Worm (Caenorhabditis elegans) whole organism, mixed stage, embryonic: ENCODE results near the gene Y69E1A.5.

Experiments used
- blmp-1 ChIP-seq: fragments of 150-350 bp; optimal IDR thresholded peaks from 2 replicates; lab custom pipeline; 2014; ENCODE audit warnings: missing biosample characterization, missing genetic modification characterization
- ceh-83 ChIP-seq: fragments of 200-800 bp; sonication (Bioruptor generic); optimal IDR thresholded peaks from 2 replicates; lab custom pipeline; 2018; ENCODE audit warnings: mild to moderate bottlenecking, missing genetic modification characterization, missing compliant biosample characterization
- elt-3 ChIP-seq: fragments of 150-350 bp; optimal IDR thresholded peaks from 2 replicates; lab custom pipeline; 2014; ENCODE audit warnings: missing biosample characterization, missing genetic modification characterization
- flh-1 ChIP-seq: fragments of 200-800 bp; sonication (Bioruptor generic); optimal IDR thresholded peaks from 2 replicates; lab custom pipeline; 2018; ENCODE audit warnings: mild to moderate bottlenecking, missing genetic modification characterization, moderate library complexity, missing compliant biosample characterization
- hlh-1 ChIP-seq: fragments of 150-350 bp; optimal IDR thresholded peaks from 2 replicates; lab custom pipeline; 2014; ENCODE audit warnings: missing biosample characterization, missing genetic modification reagents, missing genetic modification characterization
- lin-13 ChIP-seq: fragments of 150-350 bp; optimal IDR thresholded peaks from 2 replicates; lab custom pipeline; 2014; ENCODE audit warnings: missing biosample characterization, missing genetic modification characterization
- nhr-76 ChIP-seq: sonication (generic microtip); optimal IDR thresholded peaks from 2 replicates; lab custom pipeline; 2017; ENCODE audit warnings: missing biosample characterization, missing genetic modification characterization
- pha-4 ChIP-seq: fragments of 150-350 bp; optimal IDR thresholded peaks from 2 replicates; lab custom pipeline; 2018; ENCODE audit warnings: missing biosample characterization, missing genetic modification reagents, missing genetic modification characterization
- snpc-4 ChIP-seq: fragments of 150-350 bp; optimal IDR thresholded peaks from 2 replicates; lab custom pipeline; 2014; ENCODE audit warnings: missing biosample characterization, missing genetic modification characterization
- sptf-1 ChIP-seq: sonication (generic microtip); optimal IDR thresholded peaks from 2 replicates; lab custom pipeline; 2017; ENCODE audit warnings: mild to moderate bottlenecking, missing genetic modification characterization, moderate library complexity, missing compliant biosample characterization
- unc-39 ChIP-seq: fragments of 150-350 bp; optimal IDR thresholded peaks from 2 replicates; lab custom pipeline; 2014; ENCODE audit warnings: missing biosample characterization, missing genetic modification characterization
- unc-62 ChIP-seq: fragments of 150-350 bp; optimal IDR thresholded peaks from 2 replicates; lab custom pipeline; 2014; ENCODE audit warnings: missing biosample characterization, missing genetic modification reagents, missing genetic modification characterization

- TF ChIP-seq sptf-1 (tag; lab: Kevin White, UChicago) (no peak), unc-62 (GFP tag; lab: Kevin White, UChicago) (no peak), flh-1 (no peak), elt-3 (tag; lab: Kevin White, UChicago) (no peak), blmp-1 (no peak), unc-39 (tag; lab: Kevin White, UChicago) (no peak), lin-13 (tag; lab: Kevin White, UChicago) (no peak), hlh-1 (tag; lab: Kevin White, UChicago) (no peak), ceh-83 (GFP tag; lab: Kevin White, UChicago) (no peak), pha-4 (tag; lab: Kevin White, UChicago) (no peak), snpc-4 (tag; lab: Kevin White, UChicago) (no peak), nhr-76 (no peak)
Observed at ce11 chrIV:11004273-11004672, 46.8 kb upstream of the Y69E1A.5 start, which contains the start of gene F13H10.1.
